Worm (Caenorhabditis elegans) whole organism, L3 larva: Measurements from ENCODE around the gene clh-2.

ENCODE experiments used
- elt-2 ChIP-seq: sonication (generic microtip); optimal IDR thresholded peaks from 2 replicates; lab custom pipeline; 2016; ENCODE audit warnings: missing genetic modification reagents, mild to moderate bottlenecking, missing genetic modification characterization, missing compliant biosample characterization
- eor-1 ChIP-seq, 2 experiments: fragments of 150-350 bp; optimal IDR thresholded peaks; 2 replicates each; lab custom pipeline; 2014 to 2018; ENCODE audit warnings: missing biosample characterization in 2 of 2, missing genetic modification characterization in 2 of 2
- fkh-10 ChIP-seq: sonication (generic microtip); optimal IDR thresholded peaks from 2 replicates; lab custom pipeline; 2017; ENCODE audit warnings: missing biosample characterization, missing genetic modification reagents, missing genetic modification characterization
- jun-1 ChIP-seq: fragments of 150-350 bp; optimal IDR thresholded peaks from 2 replicates; lab custom pipeline; 2014; ENCODE audit warnings: missing biosample characterization, missing genetic modification reagents, missing genetic modification characterization
- lin-39 ChIP-seq: fragments of 150-350 bp; optimal IDR thresholded peaks from 2 replicates; lab custom pipeline; 2018; ENCODE audit warnings: missing biosample characterization, missing genetic modification reagents, missing genetic modification characterization
- nhr-12 ChIP-seq: fragments of 150-350 bp; optimal IDR thresholded peaks from 2 replicates; lab custom pipeline; 2014; ENCODE audit warnings: missing biosample characterization, missing genetic modification characterization
- nhr-28 ChIP-seq: fragments of 150-350 bp; optimal IDR thresholded peaks from 2 replicates; lab custom pipeline; 2014; ENCODE audit warnings: missing biosample characterization, missing genetic modification characterization
- snpc-4 ChIP-seq: fragments of 150-350 bp; optimal IDR thresholded peaks from 2 replicates; lab custom pipeline; 2014; ENCODE audit warnings: missing biosample characterization, missing genetic modification characterization

DNA sequence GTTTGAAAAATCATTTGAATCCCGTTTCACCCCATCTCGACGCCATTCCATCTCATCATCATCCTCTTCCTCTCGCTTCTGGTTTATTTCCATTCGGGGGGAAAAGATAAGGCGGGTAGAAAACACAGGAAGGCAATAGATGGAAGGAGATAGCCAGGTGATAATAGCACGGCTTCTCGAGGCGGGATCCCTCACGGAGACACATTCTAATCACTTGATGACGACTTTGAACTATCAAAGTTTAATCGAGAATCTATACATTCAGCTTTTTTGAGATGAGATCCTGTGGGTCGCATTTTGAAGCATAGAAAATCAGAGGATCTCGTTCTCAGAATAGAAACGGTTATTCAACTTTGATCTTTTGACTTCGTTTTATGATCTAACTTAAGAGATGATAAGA lies 20.3 kb downstream of the clh-2 start, which contains the start of gene C33B4.2:
- TF ChIP-seq snpc-4 (tag; lab: Kevin White, UChicago): no peak
- no peak for TF ChIP-seq jun-1 (tag; lab: Kevin White, UChicago)
- TF ChIP-seq nhr-12 (tag; lab: Kevin White, UChicago): no peak
- no peak for TF ChIP-seq eor-1 (tag; optimal IDR thresholded peaks at IDR 0.05; lab: Kevin White, UChicago)
- no peak for TF ChIP-seq elt-2 (tag; lab: Kevin White, UChicago)
- no peak for TF ChIP-seq fkh-10 (GFP tag; lab: Kevin White, UChicago)
- TF ChIP-seq lin-39 (tag; lab: Kevin White, UChicago): no peak
- no peak for TF ChIP-seq nhr-28 (tag; lab: Kevin White, UChicago)
